Fruit fly (Drosophila melanogaster): ENCODE measurements around the gene CG4461.

DNA sequence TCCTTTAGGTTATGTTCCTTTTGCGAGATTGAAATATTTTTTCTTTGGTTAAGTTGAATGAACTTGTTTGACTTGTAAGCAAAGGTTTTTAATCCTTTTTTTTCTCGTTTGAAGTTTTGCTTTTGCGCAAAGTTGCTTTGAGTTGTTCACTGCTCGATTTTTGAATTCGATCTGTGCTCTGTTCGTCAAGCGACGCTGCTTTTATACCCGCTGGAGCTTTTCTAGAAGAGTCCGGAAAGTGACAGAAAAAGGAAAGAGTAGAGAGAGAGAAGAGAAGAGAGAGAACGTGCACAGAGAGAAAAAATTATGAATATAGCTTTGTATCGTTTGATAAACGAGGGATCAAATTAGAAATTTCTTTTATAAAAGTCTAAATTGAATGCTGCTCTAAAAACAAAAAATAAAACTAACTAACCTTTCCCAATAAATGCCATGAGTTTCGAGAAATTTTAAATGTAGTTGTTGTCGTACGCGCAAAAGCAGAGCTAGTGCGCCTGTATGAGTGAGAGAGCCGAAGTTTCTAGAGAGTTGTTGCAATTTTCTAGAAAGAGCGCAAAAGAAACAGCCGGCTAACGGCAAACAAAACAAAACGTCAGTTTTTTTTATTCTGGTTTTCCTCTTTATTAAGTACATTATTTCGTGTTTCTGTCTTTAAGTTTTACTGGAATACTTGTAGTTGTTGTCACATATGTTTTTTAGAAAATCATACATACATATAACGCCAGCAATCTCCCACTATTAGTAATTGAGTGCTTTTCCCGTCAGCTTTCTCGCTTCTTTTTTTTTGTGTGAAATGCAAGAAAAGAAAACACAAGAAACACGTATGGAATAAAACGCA, 2.2 kb downstream of the CG4461 start, which contains the start of gene Hsp26:
- peak; percentile 95 for TF ChIP-seq Pif1A (GFP tag; optimal IDR thresholded peaks at IDR 0.05)
- peak; percentile 95 for TF ChIP-seq Ets98B (GFP tag; IDR thresholded peaks at IDR 0.05)
- TF ChIP-seq CG17806 (tag; optimal IDR thresholded peaks at IDR 0.05), result peak; percentile 89
- TF ChIP-seq fd96Ca (GFP tag; IDR thresholded peaks at IDR 0.05), result peak; percentile 70
